Worm (Caenorhabditis elegans) whole organism, young adult: ENCODE data around the gene ldb-1.

Experiments used
- F49E8.2 ChIP-seq: sonication (generic microtip); optimal IDR thresholded peaks from 3 replicates; lab custom pipeline; 2017; ENCODE audit warnings: missing genetic modification characterization, mild to moderate bottlenecking, missing compliant biosample characterization, antibody characterized with exemption, moderate library complexity; ENCODE audit not compliant: insufficient read depth
- efl-1 ChIP-seq: fragments of 150-350 bp; optimal IDR thresholded peaks from 2 replicates; lab custom pipeline; 2014; ENCODE audit warnings: missing biosample characterization, missing genetic modification reagents, missing genetic modification characterization
- unc-62 ChIP-seq: fragments of 150-350 bp; optimal IDR thresholded peaks from 2 replicates; lab custom pipeline; 2014; ENCODE audit warnings: missing biosample characterization, missing genetic modification reagents, missing genetic modification characterization

- TF ChIP-seq unc-62 (GFP tag; lab: Kevin White, UChicago) (no peak), efl-1 (GFP tag; lab: Kevin White, UChicago) (no peak), F49E8.2 (no peak)
Observed at ce11 chrX:10990159-10990854, 38.4 kb upstream of the ldb-1 start.
